Fruit fly (Drosophila melanogaster): ENCODE measurements around the gene Ilk.

DNA sequence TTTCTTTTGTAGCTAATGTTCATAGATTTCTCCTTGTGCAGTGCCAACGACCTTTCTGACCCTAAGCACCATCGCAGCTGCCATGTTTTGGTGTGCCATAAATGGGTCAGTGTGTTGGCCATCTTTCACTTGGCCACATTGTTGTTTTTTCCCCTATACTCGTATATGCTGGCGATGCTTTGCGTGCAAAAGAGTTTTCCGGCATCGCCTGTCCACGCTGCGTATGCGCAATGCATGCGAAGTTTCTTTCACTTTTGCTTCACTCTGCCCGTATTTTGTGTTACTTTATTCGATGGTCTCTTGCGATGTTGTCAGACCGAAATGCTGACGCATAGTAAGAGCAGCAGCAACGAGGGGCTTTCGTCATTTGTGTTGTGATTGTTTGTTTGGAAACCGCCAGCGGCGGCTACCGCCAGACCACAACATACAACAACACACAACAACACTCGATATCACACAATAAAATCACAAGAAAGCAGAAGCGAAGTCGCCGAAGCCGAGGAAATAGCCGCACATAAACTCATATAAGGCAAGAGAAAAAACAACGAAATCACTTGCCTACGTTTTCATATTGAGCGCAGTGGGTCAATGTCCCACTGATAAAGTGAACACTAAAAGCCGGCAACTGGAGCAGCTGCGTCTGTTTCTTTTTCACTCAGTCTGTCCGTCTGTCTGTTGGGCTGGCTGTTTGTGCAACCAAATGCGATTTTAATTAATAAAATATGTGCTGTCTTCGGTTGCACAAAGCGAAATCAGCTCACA is 44.9 kb downstream of the Ilk start:
- no peak for TF ChIP-seq pad (GFP tag; optimal IDR thresholded peaks at IDR 0.05)
- no peak for TF ChIP-seq Mnt (GFP tag; optimal IDR thresholded peaks at IDR 0.05)
- no peak for TF ChIP-seq CG5204 (GFP tag; optimal IDR thresholded peaks at IDR 0.05)
- no peak for TF ChIP-seq CG11617 (GFP tag; optimal IDR thresholded peaks at IDR 0.05)
- no peak for TF ChIP-seq CG12768 (GFP tag; optimal IDR thresholded peaks at IDR 0.05)
- TF ChIP-seq CG33017 (tag; optimal IDR thresholded peaks at IDR 0.05): no peak
- no peak for TF ChIP-seq CG1620 (GFP tag; optimal IDR thresholded peaks at IDR 0.05)
